Fruit fly (Drosophila melanogaster): Measurements from ENCODE around the gene DIP-iota.
A peak's percentile ranks its signal among the peaks of the same experiment; 100 is the strongest.

The DIP-iota gene

DNA sequence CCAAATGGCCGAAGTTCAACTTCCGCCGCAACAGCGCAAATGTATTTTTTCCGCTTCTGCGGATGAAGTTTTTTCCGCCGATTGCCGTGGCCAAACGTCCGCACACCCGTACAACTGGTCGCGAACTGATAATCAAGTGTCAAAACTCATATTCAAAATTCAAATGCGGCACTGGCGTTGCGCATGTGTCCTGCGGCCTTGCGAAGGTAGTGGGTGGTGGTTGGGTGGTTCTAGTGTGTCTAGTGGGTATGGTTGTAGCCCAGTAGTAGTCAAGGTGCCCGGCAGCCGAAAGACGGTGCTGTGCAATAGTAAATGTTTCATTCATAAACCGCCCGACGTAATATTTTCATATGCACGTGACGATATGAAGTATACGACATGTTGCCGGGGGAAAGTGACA, at the start of gene DIP-iota:
DIP-iota (minus strand) TSS at position 101 of the 400 bp plus-strand sequence.
- TF ChIP-seq psq (GFP tag; optimal IDR thresholded peaks at IDR 0.05) = no peak
- no peak for TF ChIP-seq tai (GFP tag; optimal IDR thresholded peaks at IDR 0.05)
- TF ChIP-seq Vsx2 (GFP tag; optimal IDR thresholded peaks at IDR 0.05; ENCODE audit: partially characterized antibody) = no peak
- no peak for TF ChIP-seq CrebA (GFP tag; optimal IDR thresholded peaks at IDR 0.05; ENCODE audit: borderline replicate concordance)
- TF ChIP-seq Hnf4 (GFP tag; optimal IDR thresholded peaks at IDR 0.05) = no peak
- no peak for TF ChIP-seq br (GFP tag; optimal IDR thresholded peaks at IDR 0.05)
- TF ChIP-seq foxo (GFP tag; optimal IDR thresholded peaks at IDR 0.05) = no peak
- no peak for TF ChIP-seq CG9705 (GFP tag; optimal IDR thresholded peaks at IDR 0.05)
- TF ChIP-seq Myc (optimal IDR thresholded peaks at IDR 0.05) = no peak
- no peak for TF ChIP-seq Dif (GFP tag; optimal IDR thresholded peaks at IDR 0.05; ENCODE audit: partially characterized antibody)
- no peak for TF ChIP-seq dsf (GFP tag; optimal IDR thresholded peaks at IDR 0.05; ENCODE audit: borderline replicate concordance)
- no peak for TF ChIP-seq ey (GFP tag; optimal IDR thresholded peaks at IDR 0.05)

DNA sequence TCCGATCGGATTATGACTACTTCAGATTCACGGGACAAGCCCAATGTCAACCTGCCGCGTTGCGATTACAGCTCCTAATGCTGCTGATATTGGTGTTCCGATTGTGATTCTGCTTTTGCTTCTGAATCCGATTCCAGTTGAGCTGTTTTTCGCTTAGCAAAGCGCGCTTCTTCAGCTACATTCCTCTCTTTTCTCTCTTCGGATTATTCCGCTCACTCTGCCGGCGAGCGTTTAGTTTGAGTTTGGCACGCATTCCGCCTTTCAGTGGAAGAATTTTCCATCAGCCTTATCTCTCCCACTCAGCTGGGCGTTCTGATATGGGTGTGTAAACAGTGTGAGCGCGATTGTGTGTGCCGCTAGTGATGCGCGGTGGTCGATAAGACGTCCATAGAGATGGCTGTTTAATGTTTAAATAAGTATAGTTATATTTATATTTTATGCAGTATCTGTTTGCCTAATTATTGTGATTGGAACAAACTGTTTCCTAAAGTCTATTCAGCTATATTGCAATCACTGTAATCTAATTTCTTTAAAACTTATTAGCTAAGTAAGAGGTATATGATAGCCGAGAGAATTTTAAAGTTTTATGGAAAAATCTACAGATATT, 46.3 kb upstream of the DIP-iota start, which contains the start of gene Galt:
Galt (minus strand) TSS at position 315 of the 607 bp plus-strand sequence.
- TF ChIP-seq dmrt93B (GFP tag; optimal IDR thresholded peaks at IDR 0.05) (no peak), Vsx2 (GFP tag; optimal IDR thresholded peaks at IDR 0.05; ENCODE audit: partially characterized antibody) (no peak), Dfd (GFP tag; optimal IDR thresholded peaks at IDR 0.05) (no peak), Dif (GFP tag; optimal IDR thresholded peaks at IDR 0.05; ENCODE audit: partially characterized antibody) (peak; percentile 70), brk (GFP tag; optimal IDR thresholded peaks at IDR 0.05) (no peak), Jra (GFP tag; optimal IDR thresholded peaks at IDR 0.05) (no peak), dsf (GFP tag; optimal IDR thresholded peaks at IDR 0.05; ENCODE audit: borderline replicate concordance) (no peak), N (GFP tag; optimal IDR thresholded peaks at IDR 0.05) (no peak), tai (GFP tag; optimal IDR thresholded peaks at IDR 0.05) (no peak), fru (GFP tag; optimal IDR thresholded peaks at IDR 0.05) (peak; percentile 58), Mio (GFP tag; optimal IDR thresholded peaks at IDR 0.05) (no peak), Sp1 (GFP tag; optimal IDR thresholded peaks at IDR 0.05) (peak; percentile 27), Rel (GFP tag; optimal IDR thresholded peaks at IDR 0.05) (no peak), Rel (tag; optimal IDR thresholded peaks at IDR 0.05) (peak; percentile 29), h (GFP tag; optimal IDR thresholded peaks at IDR 0.05) (peak; percentile 64), Abd-B (GFP tag; optimal IDR thresholded peaks at IDR 0.05) (no peak), rgr (GFP tag; optimal IDR thresholded peaks at IDR 0.05) (peak; percentile 35), Myc (optimal IDR thresholded peaks at IDR 0.05) (peak; percentile 53), Hr78 (GFP tag; optimal IDR thresholded peaks at IDR 0.05) (no peak), CG32264 (GFP tag; optimal IDR thresholded peaks at IDR 0.05) (no peak), sv (GFP tag; optimal IDR thresholded peaks at IDR 0.05) (no peak), sage (GFP tag; optimal IDR thresholded peaks at IDR 0.05) (no peak), Hnf4 (GFP tag; optimal IDR thresholded peaks at IDR 0.05) (no peak), lola (GFP tag; optimal IDR thresholded peaks at IDR 0.05) (no peak), pan (optimal IDR thresholded peaks at IDR 0.05) (no peak), br (GFP tag; optimal IDR thresholded peaks at IDR 0.05) (peak; percentile 18), ey (GFP tag; optimal IDR thresholded peaks at IDR 0.05) (peak; percentile 29), CG9705 (GFP tag; optimal IDR thresholded peaks at IDR 0.05) (peak; percentile 4), HLH106 (tag; optimal IDR thresholded peaks at IDR 0.05) (peak; percentile 51), psq (GFP tag; optimal IDR thresholded peaks at IDR 0.05) (peak; percentile 36), Hr83 (GFP tag; optimal IDR thresholded peaks at IDR 0.05; ENCODE audit: poor library complexity, severe bottlenecking) (peak; percentile 55), woc (GFP tag; optimal IDR thresholded peaks at IDR 0.05) (no peak), jim (GFP tag; optimal IDR thresholded peaks at IDR 0.05) (no peak), OdsH (GFP tag; optimal IDR thresholded peaks at IDR 0.05) (peak; percentile 52), foxo (GFP tag; optimal IDR thresholded peaks at IDR 0.05) (peak in 1 of 2 experiments; percentile 56), dl (GFP tag; optimal IDR thresholded peaks at IDR 0.05; ENCODE audit: insufficient read depth in 1 of 2, partially characterized antibody in 2 of 2) (no peak), usp (GFP tag; optimal IDR thresholded peaks at IDR 0.05) (no peak), GATAd (GFP tag; optimal IDR thresholded peaks at IDR 0.05) (no peak), CrebA (GFP tag; optimal IDR thresholded peaks at IDR 0.05; ENCODE audit: borderline replicate concordance) (no peak)

Measured in whole organism, wandering third instar larva.